Comparison of ENCODE assay signal across 1 fruit fly cellular context in genomic region chr3L:13495065-13495464, dm6.
TF ChIP-seq lines count a peak whose summit lies in the region.

No protein-coding gene starts in this region.

TF ChIP-seq in whole organism, prepupa, 60 proteins besides CTCF, POLR2A, EP300 and RAD21 (continued from another document):
- TF ChIP-seq Ets21C (GFP tag; optimal IDR thresholded peaks at IDR 0.05; lab: Kevin White, UChicago) = no peak
- peak; percentile 54 for TF ChIP-seq CG34406 (GFP tag; optimal IDR thresholded peaks at IDR 0.05; lab: Kevin White, UChicago)
- TF ChIP-seq CG10631 (GFP tag; optimal IDR thresholded peaks at IDR 0.05; lab: Kevin White, UChicago) = peak; percentile 57
- TF ChIP-seq CG6808 (GFP tag; optimal IDR thresholded peaks at IDR 0.05; lab: Kevin White, UChicago) = peak; percentile 94
- peak; percentile 88 for TF ChIP-seq CG15336 (GFP tag; IDR thresholded peaks at IDR 0.05; lab: Robert Waterston, UW)
- TF ChIP-seq CG1621 (tag; optimal IDR thresholded peaks at IDR 0.05; lab: Kevin White, UChicago) = peak; percentile 82
- peak; percentile 95 for TF ChIP-seq CG16779 (tag; optimal IDR thresholded peaks at IDR 0.05; lab: Kevin White, UChicago)
- peak; percentile 74 for TF ChIP-seq CG3032 (tag; optimal IDR thresholded peaks at IDR 0.05; lab: Kevin White, UChicago)
- peak; percentile 96 for TF ChIP-seq eg (GFP tag; IDR thresholded peaks at IDR 0.05; lab: Robert Waterston, UW)
- TF ChIP-seq net (GFP tag; optimal IDR thresholded peaks at IDR 0.05; lab: Kevin White, UChicago) = peak; percentile 90
- TF ChIP-seq CG4318 (GFP tag; optimal IDR thresholded peaks at IDR 0.05; lab: Kevin White, UChicago) = no peak
- peak; percentile 71 for TF ChIP-seq dsx (GFP tag; optimal IDR thresholded peaks at IDR 0.05; lab: Kevin White, UChicago; ENCODE audit: poor library complexity, severe bottlenecking)
- TF ChIP-seq spab (GFP tag; optimal IDR thresholded peaks at IDR 0.05; lab: Kevin White, UChicago) = peak; percentile 91
- TF ChIP-seq OdsH (GFP tag; optimal IDR thresholded peaks at IDR 0.05; lab: Kevin White, UChicago) = peak; percentile 39
- TF ChIP-seq CG32006 (GFP tag; optimal IDR thresholded peaks at IDR 0.05; lab: Kevin White, UChicago) = peak; percentile 64
- TF ChIP-seq topi (GFP tag; optimal IDR thresholded peaks at IDR 0.05; lab: Kevin White, UChicago) = peak; percentile 22
- TF ChIP-seq CG11902 (GFP tag; optimal IDR thresholded peaks at IDR 0.05; lab: Kevin White, UChicago) = no peak
- peak; percentile 73 for TF ChIP-seq CG11762 (GFP tag; optimal IDR thresholded peaks at IDR 0.05; lab: Kevin White, UChicago; ENCODE audit: insufficient read depth)
- TF ChIP-seq Lpt (GFP tag; optimal IDR thresholded peaks at IDR 0.05; lab: Kevin White, UChicago) = peak; percentile 90
- TF ChIP-seq Sox102F (GFP tag; optimal IDR thresholded peaks at IDR 0.05; lab: Kevin White, UChicago) = no peak
- TF ChIP-seq CG11294 (GFP tag; IDR thresholded peaks at IDR 0.05; lab: Robert Waterston, UW) = peak; percentile 30; the same call in 1 of the 2 replicates
- TF ChIP-seq CG3919 (GFP tag; optimal IDR thresholded peaks at IDR 0.05; lab: Kevin White, UChicago) = peak; percentile 75
- peak; percentile 54 for TF ChIP-seq acj6 (GFP tag; optimal IDR thresholded peaks at IDR 0.05; lab: Kevin White, UChicago)
- peak; percentile 84 for TF ChIP-seq CG6276 (GFP tag; optimal IDR thresholded peaks at IDR 0.05; lab: Kevin White, UChicago)
- peak; percentile 65 for TF ChIP-seq Sox14 (GFP tag; optimal IDR thresholded peaks at IDR 0.05; lab: Kevin White, UChicago)
- peak; percentile 94 for TF ChIP-seq CG9139 (GFP tag; optimal IDR thresholded peaks at IDR 0.05; lab: Kevin White, UChicago)
- TF ChIP-seq CG6163 (GFP tag; IDR thresholded peaks at IDR 0.05; lab: Robert Waterston, UW) = peak; percentile 97
- peak; percentile 48 for TF ChIP-seq Hr4 (GFP tag; optimal IDR thresholded peaks at IDR 0.05; lab: Kevin White, UChicago)
- no peak for TF ChIP-seq Met (GFP tag; optimal IDR thresholded peaks at IDR 0.05; lab: Kevin White, UChicago)
- peak; percentile 67 for TF ChIP-seq vri (GFP tag; optimal IDR thresholded peaks at IDR 0.05; lab: Kevin White, UChicago)
- no peak for TF ChIP-seq Sox15 (GFP tag; optimal IDR thresholded peaks at IDR 0.05; lab: Kevin White, UChicago)
TF ChIP-seq in whole organism, prepupa: peak in this region for 44.
